Worm (Caenorhabditis elegans) whole organism, mixed stage, embryonic: ENCODE results near the gene F52C6.2.

Experiments
- M03D4.4 ChIP-seq: sonication (generic microtip); optimal IDR thresholded peaks from 2 replicates; lab custom pipeline; 2017; ENCODE audit warnings: mild to moderate bottlenecking, missing genetic modification characterization, missing compliant biosample characterization
- bed-3 ChIP-seq: fragments of 200-800 bp; sonication (Bioruptor generic); optimal IDR thresholded peaks from 3 replicates; lab custom pipeline; 2018; ENCODE audit warnings: mild to moderate bottlenecking, missing genetic modification characterization, moderate library complexity, missing compliant biosample characterization
- blmp-1 ChIP-seq: fragments of 150-350 bp; optimal IDR thresholded peaks from 2 replicates; lab custom pipeline; 2014; ENCODE audit warnings: missing biosample characterization, missing genetic modification characterization
- ceh-39 ChIP-seq: fragments of 150-350 bp; optimal IDR thresholded peaks from 2 replicates; lab custom pipeline; 2014; ENCODE audit warnings: missing biosample characterization, missing genetic modification characterization
- ceh-43 ChIP-seq: fragments of 200-800 bp; sonication (Bioruptor generic); optimal IDR thresholded peaks from 2 replicates; lab custom pipeline; 2018; ENCODE audit warnings: mild to moderate bottlenecking, missing genetic modification characterization, moderate library complexity, missing compliant biosample characterization
- ces-1 ChIP-seq: fragments of 150-350 bp; optimal IDR thresholded peaks from 2 replicates; lab custom pipeline; 2014; ENCODE audit warnings: missing biosample characterization, missing genetic modification reagents, missing genetic modification characterization
- cnd-1 ChIP-seq: fragments of 200-800 bp; sonication (Bioruptor generic); optimal IDR thresholded peaks from 2 replicates; lab custom pipeline; 2018; ENCODE audit warnings: mild to moderate bottlenecking, missing genetic modification characterization, missing compliant biosample characterization
- drap-1 ChIP-seq: fragments of 200-800 bp; sonication (Bioruptor generic); optimal IDR thresholded peaks from 3 replicates; lab custom pipeline; 2018; ENCODE audit warnings: mild to moderate bottlenecking, missing genetic modification characterization, missing compliant biosample characterization
- elt-1 ChIP-seq: sonication (generic microtip); optimal IDR thresholded peaks from 2 replicates; lab custom pipeline; 2017; ENCODE audit warnings: missing genetic modification characterization, mild to moderate bottlenecking, missing compliant biosample characterization, antibody characterized with exemption, moderate library complexity, borderline replicate concordance; ENCODE audit not compliant: insufficient read depth
- elt-3 ChIP-seq: fragments of 150-350 bp; optimal IDR thresholded peaks from 2 replicates; lab custom pipeline; 2014; ENCODE audit warnings: missing biosample characterization, missing genetic modification characterization
- hlh-1 ChIP-seq: fragments of 150-350 bp; optimal IDR thresholded peaks from 2 replicates; lab custom pipeline; 2014; ENCODE audit warnings: missing biosample characterization, missing genetic modification reagents, missing genetic modification characterization
- lin-13 ChIP-seq: fragments of 150-350 bp; optimal IDR thresholded peaks from 2 replicates; lab custom pipeline; 2014; ENCODE audit warnings: missing biosample characterization, missing genetic modification characterization
- lin-32 ChIP-seq: fragments of 200-800 bp; sonication (Bioruptor generic); optimal IDR thresholded peaks from 2 replicates; lab custom pipeline; 2018; ENCODE audit warnings: mild to moderate bottlenecking, missing genetic modification characterization, missing compliant biosample characterization
- mab-5 ChIP-seq: fragments of 150-350 bp; optimal IDR thresholded peaks from 2 replicates; lab custom pipeline; 2014; ENCODE audit warnings: missing biosample characterization, missing genetic modification characterization
- mep-1 ChIP-seq: fragments of 150-350 bp; optimal IDR thresholded peaks from 2 replicates; lab custom pipeline; 2017; ENCODE audit warnings: missing biosample characterization, missing genetic modification reagents, missing genetic modification characterization, inconsistent platforms
- mls-2 ChIP-seq: sonication (generic microtip); optimal IDR thresholded peaks from 2 replicates; lab custom pipeline; 2016; ENCODE audit warnings: mild to moderate bottlenecking, missing genetic modification characterization, moderate library complexity, missing compliant biosample characterization
- nhr-12 ChIP-seq: fragments of 150-350 bp; optimal IDR thresholded peaks from 2 replicates; lab custom pipeline; 2014; ENCODE audit warnings: missing biosample characterization, missing genetic modification characterization
- nhr-2 ChIP-seq: fragments of 150-350 bp; optimal IDR thresholded peaks from 2 replicates; lab custom pipeline; 2014; ENCODE audit warnings: missing biosample characterization, missing genetic modification characterization
- nhr-237 ChIP-seq: fragments of 150-350 bp; optimal IDR thresholded peaks from 2 replicates; lab custom pipeline; 2014; ENCODE audit warnings: missing biosample characterization, missing genetic modification characterization
- nhr-28 ChIP-seq: fragments of 150-350 bp; optimal IDR thresholded peaks from 2 replicates; lab custom pipeline; 2014; ENCODE audit warnings: missing biosample characterization, missing genetic modification characterization
- nhr-76 ChIP-seq: sonication (generic microtip); optimal IDR thresholded peaks from 2 replicates; lab custom pipeline; 2017; ENCODE audit warnings: missing biosample characterization, missing genetic modification characterization
- pha-4 ChIP-seq: fragments of 150-350 bp; optimal IDR thresholded peaks from 2 replicates; lab custom pipeline; 2018; ENCODE audit warnings: missing biosample characterization, missing genetic modification reagents, missing genetic modification characterization
- sem-2 ChIP-seq: fragments of 200-800 bp; sonication (Bioruptor generic); optimal IDR thresholded peaks from 2 replicates; lab custom pipeline; 2018; ENCODE audit warnings: mild to moderate bottlenecking, missing genetic modification characterization, missing compliant biosample characterization
- snpc-4 ChIP-seq: fragments of 150-350 bp; optimal IDR thresholded peaks from 2 replicates; lab custom pipeline; 2014; ENCODE audit warnings: missing biosample characterization, missing genetic modification characterization
- sptf-1 ChIP-seq: sonication (generic microtip); optimal IDR thresholded peaks from 2 replicates; lab custom pipeline; 2017; ENCODE audit warnings: mild to moderate bottlenecking, missing genetic modification characterization, moderate library complexity, missing compliant biosample characterization
- tbx-8 ChIP-seq: fragments of 200-800 bp; sonication (Bioruptor generic); optimal IDR thresholded peaks from 2 replicates; lab custom pipeline; 2018; ENCODE audit warnings: mild to moderate bottlenecking, missing genetic modification characterization, moderate library complexity, missing compliant biosample characterization
- unc-120 ChIP-seq: sonication (generic microtip); optimal IDR thresholded peaks from 2 replicates; lab custom pipeline; 2017; ENCODE audit warnings: missing genetic modification characterization, missing compliant biosample characterization; ENCODE audit not compliant: poor library complexity, severe bottlenecking
- unc-39 ChIP-seq: fragments of 150-350 bp; optimal IDR thresholded peaks from 2 replicates; lab custom pipeline; 2014; ENCODE audit warnings: missing biosample characterization, missing genetic modification characterization
- unc-62 ChIP-seq: fragments of 150-350 bp; optimal IDR thresholded peaks from 2 replicates; lab custom pipeline; 2014; ENCODE audit warnings: missing biosample characterization, missing genetic modification reagents, missing genetic modification characterization
- zip-8 ChIP-seq: fragments of 150-350 bp; optimal IDR thresholded peaks from 2 replicates; lab custom pipeline; 2014; ENCODE audit warnings: missing biosample characterization, missing genetic modification characterization
- ztf-11 ChIP-seq: fragments of 150-350 bp; optimal IDR thresholded peaks from 2 replicates; lab custom pipeline; 2014; ENCODE audit warnings: missing biosample characterization, missing genetic modification characterization

Gene F52C6.2

DNA sequence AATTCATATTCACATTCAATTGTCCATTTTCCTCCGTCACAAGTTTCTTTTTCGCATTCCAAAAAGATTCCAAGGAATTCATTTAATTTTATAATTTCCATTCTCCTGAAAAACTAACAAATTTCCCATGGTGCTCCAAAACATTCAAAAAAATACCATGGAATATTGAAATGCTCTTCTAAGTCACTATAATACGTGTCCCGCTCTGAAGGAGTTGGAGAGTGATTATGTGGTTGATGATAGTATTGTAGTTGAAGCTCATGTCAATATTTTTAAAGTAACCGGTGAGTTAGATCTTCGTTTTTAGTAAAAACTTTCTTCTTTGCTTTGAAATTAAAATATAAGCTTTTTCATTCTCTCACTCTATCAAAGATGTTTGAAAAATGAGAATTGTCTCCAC, 35.6 kb upstream of the F52C6.2 start, which contains the start of gene math-9:
Gene math-9, minus strand, starts transcription at position 101 of the 400 bp plus-strand sequence.
- TF ChIP-seq lin-32 (GFP tag; lab: Kevin White, UChicago) (no peak), ceh-43 (GFP tag; lab: Kevin White, UChicago) (no peak), unc-39 (tag; lab: Kevin White, UChicago) (no peak), ceh-39 (tag; lab: Kevin White, UChicago) (no peak), lin-13 (tag; lab: Kevin White, UChicago) (no peak), pha-4 (tag; lab: Kevin White, UChicago) (no peak), bed-3 (GFP tag; lab: Kevin White, UChicago) (no peak), snpc-4 (tag; lab: Kevin White, UChicago) (no peak), ztf-11 (tag; lab: Kevin White, UChicago) (no peak), unc-62 (no peak), drap-1 (GFP tag; lab: Kevin White, UChicago) (no peak), M03D4.4 (tag; lab: Kevin White, UChicago) (no peak), nhr-2 (tag; lab: Kevin White, UChicago) (no peak), elt-3 (tag; lab: Kevin White, UChicago) (no peak), elt-1 (no peak), nhr-76 (tag; lab: Kevin White, UChicago) (no peak), sem-2 (GFP tag; lab: Kevin White, UChicago) (no peak)

DNA sequence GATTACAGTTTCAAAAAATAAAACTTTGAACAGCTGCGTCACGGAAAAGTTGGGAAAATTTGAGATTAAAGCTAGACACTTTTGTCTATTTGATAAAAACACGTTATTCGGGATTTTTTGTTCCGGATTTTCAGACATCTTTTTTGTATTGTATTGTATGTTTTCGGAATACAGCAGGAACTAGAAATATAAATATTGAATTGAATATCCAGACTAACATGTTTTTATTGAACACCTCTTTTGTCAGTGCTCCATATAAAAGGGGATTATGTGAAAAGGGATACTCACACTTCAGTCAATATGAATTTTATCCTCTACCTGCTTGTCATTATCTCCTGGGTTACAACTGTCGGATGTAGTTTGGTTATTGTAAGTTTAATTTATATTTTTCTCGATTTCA, 32.4 kb upstream of the F52C6.2 start, which contains the start of gene C16C4.1:
Gene C16C4.1, plus strand, starts transcription at position 301 of the 400 bp plus-strand sequence.
- TF ChIP-seq bed-3 (GFP tag; lab: Kevin White, UChicago), result no peak
- no peak for TF ChIP-seq elt-3 (tag; lab: Kevin White, UChicago)
- no peak for TF ChIP-seq lin-32 (GFP tag; lab: Kevin White, UChicago)
- TF ChIP-seq lin-13 (tag; lab: Kevin White, UChicago), result no peak
- no peak for TF ChIP-seq ces-1 (GFP tag; lab: Kevin White, UChicago)
- no peak for TF ChIP-seq sem-2 (GFP tag; lab: Kevin White, UChicago)
- no peak for TF ChIP-seq mab-5 (tag; lab: Kevin White, UChicago)
- no peak for TF ChIP-seq drap-1 (GFP tag; lab: Kevin White, UChicago)
- no peak for TF ChIP-seq nhr-76 (tag; lab: Kevin White, UChicago)
- no peak for TF ChIP-seq sptf-1 (tag; lab: Kevin White, UChicago)
- TF ChIP-seq ceh-39 (tag; lab: Kevin White, UChicago), result no peak
- TF ChIP-seq ztf-11 (tag; lab: Kevin White, UChicago), result no peak

DNA sequence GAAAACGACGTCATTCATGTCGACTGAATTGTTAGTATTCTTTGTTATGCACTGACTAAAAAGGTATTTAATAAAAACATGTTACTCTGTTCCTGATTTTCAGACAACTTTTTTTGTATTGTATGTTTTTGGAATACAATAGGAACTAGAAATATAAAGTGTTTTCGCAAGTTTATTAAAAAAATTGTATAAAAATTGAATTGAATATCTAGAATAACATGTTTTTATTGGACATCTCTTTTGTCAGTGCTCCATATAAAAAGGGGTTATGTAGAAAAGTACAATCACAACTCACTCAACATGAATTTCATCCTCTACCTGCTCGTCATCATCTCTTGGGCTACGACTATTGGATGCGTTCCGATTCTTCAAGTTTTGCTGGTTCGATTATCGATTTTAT, 31.0 kb upstream of the F52C6.2 start, which contains the start of gene C46F9.5:
Gene C46F9.5, plus strand, starts transcription at position 301 of the 400 bp plus-strand sequence.
- no peak for TF ChIP-seq tbx-8
- TF ChIP-seq nhr-28, result no peak
- no peak for TF ChIP-seq unc-120 (tag; lab: Kevin White, UChicago)
- no peak for TF ChIP-seq snpc-4 (tag; lab: Kevin White, UChicago)
- no peak for TF ChIP-seq ztf-11 (tag; lab: Kevin White, UChicago)
- no peak for TF ChIP-seq mab-5 (tag; lab: Kevin White, UChicago)
- TF ChIP-seq bed-3 (GFP tag; lab: Kevin White, UChicago), result no peak
- TF ChIP-seq nhr-12, result no peak
- TF ChIP-seq hlh-1 (tag; lab: Kevin White, UChicago), result no peak
- no peak for TF ChIP-seq zip-8 (tag; lab: Kevin White, UChicago)
- TF ChIP-seq elt-3 (tag; lab: Kevin White, UChicago), result no peak
- TF ChIP-seq M03D4.4 (tag; lab: Kevin White, UChicago), result no peak
- TF ChIP-seq mep-1, result no peak
- no peak for TF ChIP-seq elt-1
- TF ChIP-seq drap-1 (GFP tag; lab: Kevin White, UChicago), result no peak
- no peak for TF ChIP-seq ces-1 (GFP tag; lab: Kevin White, UChicago)
- no peak for TF ChIP-seq nhr-76 (tag; lab: Kevin White, UChicago)
- TF ChIP-seq, all 35 proteins: peak for 0

DNA sequence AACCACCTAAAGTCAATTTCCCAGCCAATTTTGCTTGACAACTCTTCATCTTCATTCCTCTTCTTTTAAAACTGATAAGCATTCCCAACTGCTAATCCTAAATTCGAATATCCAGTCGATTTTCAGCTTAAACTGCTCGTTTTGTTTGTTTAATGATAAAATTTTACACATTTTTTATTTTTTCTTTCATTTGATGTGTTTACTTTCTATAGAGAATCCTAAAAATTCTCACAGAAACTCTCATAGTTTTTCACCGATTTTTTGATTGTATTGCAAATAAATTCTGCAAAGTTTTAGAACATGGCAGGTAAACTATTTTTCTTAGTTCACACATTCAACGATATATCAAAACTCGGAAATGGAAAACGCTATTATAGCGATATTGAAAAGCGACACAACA, 30.5 kb upstream of the F52C6.2 start, which contains the start of gene math-25:
Gene math-25, plus strand, starts transcription at position 301 of the 400 bp plus-strand sequence.
- TF ChIP-seq M03D4.4 (tag; lab: Kevin White, UChicago) (no peak), hlh-1 (tag; lab: Kevin White, UChicago) (no peak), cnd-1 (tag; lab: Kevin White, UChicago) (no peak), sptf-1 (tag; lab: Kevin White, UChicago) (no peak), pha-4 (tag; lab: Kevin White, UChicago) (no peak), elt-1 (no peak), ces-1 (GFP tag; lab: Kevin White, UChicago) (no peak), drap-1 (GFP tag; lab: Kevin White, UChicago) (no peak)
- TF ChIP-seq, all 35 proteins: peak for 0

DNA sequence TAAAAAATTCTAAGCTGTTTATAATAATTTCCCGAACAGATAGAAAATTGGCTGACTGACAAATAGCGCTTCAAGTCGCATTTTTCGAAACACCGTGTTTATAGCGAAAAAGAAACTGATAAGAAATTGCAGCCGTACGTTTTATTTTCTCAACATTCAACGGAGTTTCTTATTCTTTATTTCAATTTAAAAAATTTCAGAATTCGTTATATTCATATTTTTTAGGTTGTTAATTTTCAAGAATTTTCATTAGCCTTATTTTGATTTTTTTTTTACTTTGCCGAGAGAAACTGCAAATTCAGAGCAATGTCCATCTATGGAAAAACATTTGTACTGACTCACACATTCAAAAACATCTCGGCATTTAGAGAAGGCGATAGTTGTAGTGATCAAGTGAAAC, 28.3 kb upstream of the F52C6.2 start, which contains the start of gene C46F9.6:
Gene C46F9.6, plus strand, starts transcription at position 301 of the 400 bp plus-strand sequence.
- no peak for TF ChIP-seq nhr-12
- TF ChIP-seq nhr-237, result no peak
- no peak for TF ChIP-seq ces-1 (GFP tag; lab: Kevin White, UChicago)
- no peak for TF ChIP-seq nhr-2 (tag; lab: Kevin White, UChicago)
- TF ChIP-seq bed-3 (GFP tag; lab: Kevin White, UChicago), result no peak
- TF ChIP-seq hlh-1 (tag; lab: Kevin White, UChicago), result no peak
- no peak for TF ChIP-seq blmp-1 (tag; lab: Kevin White, UChicago)
- TF ChIP-seq cnd-1 (tag; lab: Kevin White, UChicago), result no peak
- TF ChIP-seq lin-13 (tag; lab: Kevin White, UChicago), result no peak
- no peak for TF ChIP-seq mls-2 (tag; lab: Kevin White, UChicago)
- TF ChIP-seq tbx-8, result no peak
- TF ChIP-seq, all 35 proteins: peak for 0
